Fruit fly (Drosophila melanogaster) whole organism, embryonic: ENCODE measurements around the gene eEF1delta.

Experiments used
- BEAF-32 ChIP-seq: fragments of 200-800 bp; sonication (Bioruptor generic); optimal IDR thresholded peaks from 3 replicates; lab custom pipeline; 2017; ENCODE audit warnings: missing biosample characterization, missing genetic modification characterization, mild to moderate bottlenecking, moderate library complexity, missing genetic modification reagents
- Bgb ChIP-seq: fragments of 200-800 bp; sonication (Bioruptor generic); IDR thresholded peaks from 2 replicates; pipeline ENCODE4 v1.3.6; 2022; ENCODE audit warnings: missing biosample characterization, missing genetic modification characterization; ENCODE audit not compliant: partially characterized antibody
- CG10543 ChIP-seq: fragments of 200-800 bp; sonication (Bioruptor generic); optimal IDR thresholded peaks from 3 replicates; lab custom pipeline; 2017; ENCODE audit warnings: missing biosample characterization, mild to moderate bottlenecking, missing genetic modification characterization, moderate library complexity
- CG10979 ChIP-seq: fragments of 200-800 bp; sonication (Bioruptor generic); optimal IDR thresholded peaks from 2 replicates; lab custom pipeline; 2018; ENCODE audit warnings: missing biosample characterization, mild to moderate bottlenecking, missing genetic modification characterization, moderate library complexity
- CG11247 ChIP-seq: fragments of 200-800 bp; sonication (Bioruptor generic); IDR thresholded peaks from 2 replicates; pipeline ENCODE4 v1.3.6; 2022; ENCODE audit warnings: missing biosample characterization, missing genetic modification characterization
- CG12659 ChIP-seq: fragments of 200-800 bp; sonication (Bioruptor generic); optimal IDR thresholded peaks from 3 replicates; lab custom pipeline; 2017; ENCODE audit warnings: mild to moderate bottlenecking, missing biosample characterization, missing genetic modification reagents, missing genetic modification characterization
- CG12744 ChIP-seq: fragments of 200-800 bp; sonication (Bioruptor generic); optimal IDR thresholded peaks from 2 replicates; lab custom pipeline; 2016; ENCODE audit warnings: missing biosample characterization, missing genetic modification characterization
- CG12942 ChIP-seq: fragments of 200-800 bp; sonication (Bioruptor generic); optimal IDR thresholded peaks from 3 replicates; lab custom pipeline; 2016; ENCODE audit warnings: missing biosample characterization, missing genetic modification characterization
- CG13424 ChIP-seq: fragments of 200-800 bp; sonication (Bioruptor generic); optimal IDR thresholded peaks from 2 replicates; lab custom pipeline; 2019; ENCODE audit warnings: missing biosample characterization, mild to moderate bottlenecking, missing genetic modification characterization, moderate library complexity
- CG14710 ChIP-seq: fragments of 200-800 bp; sonication (Bioruptor generic); optimal IDR thresholded peaks from 3 replicates; lab custom pipeline; 2019; ENCODE audit warnings: missing biosample characterization, mild to moderate bottlenecking, missing genetic modification characterization, moderate library complexity
- CG15073 ChIP-seq: fragments of 200-800 bp; sonication (Bioruptor generic); optimal IDR thresholded peaks from 2 replicates; lab custom pipeline; 2016; ENCODE audit warnings: missing biosample characterization, missing genetic modification characterization
- CG17361 ChIP-seq: fragments of 200-800 bp; sonication (Bioruptor generic); IDR thresholded peaks from 3 replicates; pipeline ENCODE4 v1.3.6; 2022; ENCODE audit warnings: missing biosample characterization, missing genetic modification characterization
- CG17912 ChIP-seq: fragments of 200-800 bp; sonication (Bioruptor generic); optimal IDR thresholded peaks from 2 replicates; lab custom pipeline; 2018; ENCODE audit warnings: missing biosample characterization, mild to moderate bottlenecking, missing genetic modification characterization
- CG2202 ChIP-seq: fragments of 200-800 bp; sonication (Bioruptor generic); optimal IDR thresholded peaks from 2 replicates; lab custom pipeline; 2018; ENCODE audit warnings: missing biosample characterization, mild to moderate bottlenecking, missing genetic modification characterization
- CG30403 ChIP-seq: fragments of 200-800 bp; sonication (Bioruptor generic); optimal IDR thresholded peaks from 3 replicates; lab custom pipeline; 2016; ENCODE audit warnings: missing biosample characterization, missing genetic modification characterization
- CG34376 ChIP-seq: fragments of 200-800 bp; sonication (Bioruptor generic); optimal IDR thresholded peaks from 2 replicates; lab custom pipeline; 2018; ENCODE audit warnings: missing biosample characterization, mild to moderate bottlenecking, missing genetic modification characterization
- CG4404 ChIP-seq: fragments of 200-800 bp; sonication (Bioruptor generic); IDR thresholded peaks from 2 replicates; pipeline ENCODE4 v1.3.6; 2022; ENCODE audit warnings: missing biosample characterization, missing genetic modification characterization
- CG4730 ChIP-seq: fragments of 200-800 bp; sonication (Bioruptor generic); IDR thresholded peaks from 2 replicates; pipeline ENCODE4 v1.3.6; 2022; ENCODE audit warnings: missing biosample characterization, missing genetic modification characterization
- CG7928 ChIP-seq: fragments of 200-800 bp; sonication (Bioruptor generic); optimal IDR thresholded peaks from 2 replicates; lab custom pipeline; 2017; ENCODE audit warnings: missing biosample characterization, mild to moderate bottlenecking, missing genetic modification characterization
- CG9797 ChIP-seq: fragments of 200-800 bp; sonication (Bioruptor generic); optimal IDR thresholded peaks from 3 replicates; lab custom pipeline; 2018; ENCODE audit warnings: missing biosample characterization, mild to moderate bottlenecking, missing genetic modification characterization
- D ChIP-seq, 2 experiments: fragments of 200-800 bp in 1 of 2; fragments of >200 bp in 1 of 2; sonication (Bioruptor generic) in 1 of 2; optimal IDR thresholded peaks; 2 replicates in 1 of 2; 3 replicates in 1 of 2; lab custom pipeline; 2017; ENCODE audit warnings: mild to moderate bottlenecking in 1 of 2, missing biosample characterization in 1 of 2, missing genetic modification characterization in 1 of 2, missing genetic modification reagents in 1 of 2
- D19B ChIP-seq: fragments of 200-800 bp; sonication (Bioruptor generic); optimal IDR thresholded peaks from 2 replicates; lab custom pipeline; 2017; ENCODE audit warnings: missing biosample characterization, mild to moderate bottlenecking, missing genetic modification characterization
- Fer3 ChIP-seq: fragments of 200-800 bp; sonication (Bioruptor generic); optimal IDR thresholded peaks from 2 replicates; lab custom pipeline; 2018; ENCODE audit warnings: missing biosample characterization, mild to moderate bottlenecking, missing genetic modification characterization, moderate library complexity
- Gsc ChIP-seq: fragments of 200-800 bp; sonication (Bioruptor generic); IDR thresholded peaks from 2 replicates; pipeline ENCODE4 v1.3.6; 2022; ENCODE audit warnings: missing biosample characterization, missing genetic modification characterization
- Hsf ChIP-seq: fragments of 200-800 bp; sonication (Bioruptor generic); optimal IDR thresholded peaks from 3 replicates; lab custom pipeline; 2016; ENCODE audit warnings: missing biosample characterization, missing genetic modification characterization
- MESR4 ChIP-seq: fragments of 200-800 bp; sonication (Bioruptor generic); optimal IDR thresholded peaks from 2 replicates; lab custom pipeline; 2018; ENCODE audit warnings: missing biosample characterization, mild to moderate bottlenecking, missing genetic modification characterization, moderate library complexity
- Meics ChIP-seq: fragments of 200-800 bp; sonication (Bioruptor generic); optimal IDR thresholded peaks from 2 replicates; lab custom pipeline; 2017; ENCODE audit warnings: missing biosample characterization, mild to moderate bottlenecking, missing genetic modification characterization
- Sry-β ChIP-seq: fragments of 200-800 bp; sonication (Bioruptor generic); optimal IDR thresholded peaks from 2 replicates; lab custom pipeline; 2018; ENCODE audit warnings: missing biosample characterization, mild to moderate bottlenecking, missing genetic modification characterization, moderate library complexity
- Vsx1 ChIP-seq: fragments of 200-800 bp; sonication (Bioruptor generic); optimal IDR thresholded peaks from 2 replicates; lab custom pipeline; 2017; ENCODE audit warnings: missing biosample characterization, mild to moderate bottlenecking, missing genetic modification characterization, missing genetic modification reagents
- ac ChIP-seq: fragments of 200-800 bp; sonication (Bioruptor generic); optimal IDR thresholded peaks from 3 replicates; lab custom pipeline; 2017; ENCODE audit warnings: missing biosample characterization, mild to moderate bottlenecking, missing genetic modification characterization
- ara ChIP-seq: fragments of 200-800 bp; sonication (Bioruptor generic); IDR thresholded peaks from 2 replicates; pipeline ENCODE4 v1.3.6; 2022; ENCODE audit warnings: missing biosample characterization, missing genetic modification characterization
- bab2 ChIP-seq: fragments of 200-800 bp; sonication (Bioruptor generic); optimal IDR thresholded peaks from 2 replicates; lab custom pipeline; 2016; ENCODE audit warnings: missing biosample characterization, missing genetic modification characterization
- bsh ChIP-seq, 2 experiments: fragments of 200-800 bp; sonication (Bioruptor generic); optimal IDR thresholded peaks; 2 replicates each; lab custom pipeline; 2017 to 2018; ENCODE audit warnings: mild to moderate bottlenecking in 2 of 2, missing biosample characterization in 2 of 2, missing genetic modification characterization in 2 of 2, moderate library complexity in 1 of 2
- chm ChIP-seq: fragments of 200-800 bp; sonication (Bioruptor generic); IDR thresholded peaks from 2 replicates; pipeline ENCODE4 v1.3.6; 2022; ENCODE audit warnings: missing biosample characterization, missing genetic modification characterization
- dati ChIP-seq: fragments of 200-800 bp; sonication (Bioruptor generic); IDR thresholded peaks from 2 replicates; pipeline ENCODE4 v1.3.6; 2022; ENCODE audit warnings: missing biosample characterization, missing genetic modification characterization
- dmrt99B ChIP-seq: fragments of 200-800 bp; sonication (Bioruptor generic); optimal IDR thresholded peaks from 2 replicates; lab custom pipeline; 2018; ENCODE audit warnings: missing biosample characterization, mild to moderate bottlenecking, missing genetic modification characterization, moderate library complexity
- eve ChIP-seq, 2 experiments: fragments of >200 bp; optimal IDR thresholded peaks; 2 replicates each; lab custom pipeline; 2017; ENCODE audit warnings: missing biosample characterization in 2 of 2, missing genetic modification characterization in 2 of 2
- h ChIP-seq: fragments of >200 bp; optimal IDR thresholded peaks from 2 replicates; lab custom pipeline; 2017
- kni ChIP-seq: fragments of 200-800 bp; sonication (Bioruptor generic); optimal IDR thresholded peaks from 3 replicates; lab custom pipeline; 2017; ENCODE audit warnings: mild to moderate bottlenecking, missing biosample characterization, missing genetic modification reagents, missing genetic modification characterization
- lmd ChIP-seq: fragments of 200-800 bp; sonication (Bioruptor generic); IDR thresholded peaks from 2 replicates; pipeline ENCODE4 v1.3.6; 2022; ENCODE audit warnings: missing biosample characterization, missing genetic modification characterization
- nmo ChIP-seq: fragments of 200-800 bp; sonication (Bioruptor generic); optimal IDR thresholded peaks from 2 replicates; lab custom pipeline; 2018; ENCODE audit warnings: missing biosample characterization, mild to moderate bottlenecking, missing genetic modification characterization, moderate library complexity
- phol ChIP-seq: fragments of 200-800 bp; sonication (Bioruptor generic); optimal IDR thresholded peaks from 3 replicates; lab custom pipeline; 2018; ENCODE audit warnings: missing biosample characterization, mild to moderate bottlenecking, missing genetic modification characterization, moderate library complexity
- pita ChIP-seq: fragments of 200-800 bp; sonication (Bioruptor generic); optimal IDR thresholded peaks from 2 replicates; lab custom pipeline; 2017; ENCODE audit warnings: missing biosample characterization, mild to moderate bottlenecking, missing genetic modification characterization
- sim ChIP-seq: fragments of 200-800 bp; sonication (Bioruptor generic); IDR thresholded peaks from 2 replicates; pipeline ENCODE4 v1.3.6; 2022; ENCODE audit warnings: missing biosample characterization, missing genetic modification characterization
- ssp ChIP-seq: fragments of 200-800 bp; sonication (Bioruptor generic); IDR thresholded peaks from 2 replicates; pipeline ENCODE4 v1.3.6; 2022; ENCODE audit warnings: missing biosample characterization, missing genetic modification characterization
- twi ChIP-seq: fragments of 200-800 bp; optimal IDR thresholded peaks from 2 replicates; lab custom pipeline; 2019; ENCODE audit warnings: missing biosample characterization, mild to moderate bottlenecking, missing genetic modification characterization, moderate library complexity
- tx ChIP-seq: fragments of 200-800 bp; sonication (Bioruptor generic); optimal IDR thresholded peaks from 2 replicates; lab custom pipeline; 2016; ENCODE audit warnings: missing biosample characterization, missing genetic modification characterization
- usp ChIP-seq: fragments of >200 bp; optimal IDR thresholded peaks from 2 replicates; lab custom pipeline; 2017; ENCODE audit warnings: missing biosample characterization, missing genetic modification characterization
- zfh2 ChIP-seq: fragments of 200-800 bp; sonication (Bioruptor generic); optimal IDR thresholded peaks from 2 replicates; lab custom pipeline; 2016; ENCODE audit warnings: missing biosample characterization, missing genetic modification characterization

Gene eEF1delta

dm6 chr2L:10238726-10239652, 6.7 kb downstream of the eEF1delta start, which contains the start of gene me31B (continued):
- TF ChIP-seq CG17912 (GFP tag; lab: Kevin White, UChicago) (peak; percentile 6), CG9797 (GFP tag; lab: Kevin White, UChicago) (no peak), CG12659 (GFP tag; lab: Kevin White, UChicago) (peak; percentile 49), twi (tag; lab: Kevin White, UChicago) (peak; percentile 14), CG4730 (no peak), CG7928 (GFP tag; lab: Kevin White, UChicago) (no peak), pita (GFP tag; lab: Kevin White, UChicago) (no peak), CG14710 (peak; percentile 33), ara (no peak), nmo (GFP tag; lab: Kevin White, UChicago) (peak; percentile 61), bsh (GFP tag; optimal IDR thresholded peaks at IDR 0.05; lab: Kevin White, UChicago) (no peak), CG15073 (GFP tag; lab: Kevin White, UChicago) (no peak), dati (GFP tag; lab: Robert Waterston, UW) (no peak), CG4404 (no peak), tx (no peak), CG30403 (GFP tag; lab: Kevin White, UChicago) (no peak), CG10543 (GFP tag; lab: Kevin White, UChicago) (no peak), CG12942 (GFP tag; lab: Kevin White, UChicago) (peak; percentile 38), CG12744 (GFP tag; lab: Kevin White, UChicago) (no peak), CG34376 (GFP tag; lab: Kevin White, UChicago) (no peak), bab2 (no peak), Vsx1 (GFP tag; lab: Kevin White, UChicago) (no peak), chm (GFP tag; lab: Robert Waterston, UW) (no peak), eve (GFP tag; optimal IDR thresholded peaks at IDR 0.05; lab: Kevin White, UChicago) (no peak), D19B (GFP tag; lab: Kevin White, UChicago) (no peak), Sry-β (no peak), zfh2 (no peak), usp (GFP tag; lab: Kevin White, UChicago) (no peak), CG10979 (no peak), D (optimal IDR thresholded peaks at IDR 0.05; lab: Kevin White, UChicago) (no peak), D (GFP tag; optimal IDR thresholded peaks at IDR 0.05; lab: Kevin White, UChicago) (no peak), CG2202 (tag; lab: Kevin White, UChicago) (no peak), kni (GFP tag; lab: Kevin White, UChicago) (no peak), CG11247 (no peak), ssp (GFP tag; lab: Robert Waterston, UW) (peak; percentile 88), sim (no peak), CG17361 (GFP tag; lab: Robert Waterston, UW) (peak; percentile 70; the same call in 1 of the 3 replicates), h (lab: Kevin White, UChicago) (no peak), CG13424 (tag; lab: Kevin White, UChicago) (no peak), ac (GFP tag; lab: Kevin White, UChicago) (no peak), Hsf (GFP tag; lab: Kevin White, UChicago) (no peak), Bgb (GFP tag; lab: Robert Waterston, UW) (no peak), phol (tag; lab: Kevin White, UChicago) (peak; percentile 60), Fer3 (tag; lab: Kevin White, UChicago) (no peak), Meics (GFP tag; lab: Kevin White, UChicago) (no peak), lmd (GFP tag; lab: Robert Waterston, UW) (no peak), dmrt99B (no peak), Gsc (GFP tag; lab: Robert Waterston, UW) (no peak), MESR4 (GFP tag; lab: Kevin White, UChicago) (peak; percentile 74), BEAF-32 (peak; percentile 27)
